Fruit fly (Drosophila melanogaster): ENCODE results near the gene SmB.
A peak's percentile ranks its signal among the peaks of the same experiment; 100 is the strongest.

The SmB gene

DNA sequence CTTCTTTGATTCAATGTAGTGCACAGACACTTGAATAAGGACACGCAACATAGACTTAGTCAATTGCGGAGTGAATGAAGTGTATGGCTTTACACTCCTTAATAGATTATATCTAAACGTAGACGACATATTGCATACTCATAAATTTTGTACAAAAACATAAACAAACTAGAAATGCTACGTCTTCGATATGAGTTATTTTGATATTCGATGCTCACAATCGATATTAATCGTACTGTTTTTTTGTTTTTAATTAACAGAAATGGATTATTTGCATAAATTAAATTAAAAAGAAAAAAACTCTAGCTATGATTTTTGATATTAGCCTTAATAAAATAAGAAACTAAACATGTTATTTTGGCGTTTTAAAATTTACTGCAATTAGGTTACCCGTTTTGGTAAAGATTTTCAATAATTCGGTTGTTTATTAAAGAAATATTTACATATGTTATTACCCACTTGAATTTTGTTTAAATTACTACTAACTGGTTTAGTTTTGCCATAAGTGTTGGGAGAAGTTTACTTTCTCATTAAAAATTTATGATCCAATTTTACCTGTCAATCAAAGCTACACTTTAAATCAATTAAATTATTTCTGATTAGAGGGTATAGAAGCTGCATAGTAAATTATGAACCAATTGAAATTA lies 21.3 kb downstream of the SmB start, which contains the start of the genes CG17768, LSm-4 and Ir31a:
CG17768 (minus strand) TSS at position 196 of the 647 bp plus-strand sequence.
LSm-4 (minus strand) TSS at position 196 of the 647 bp plus-strand sequence.
Ir31a (plus strand) TSS at position 558 of the 647 bp plus-strand sequence.
- TF ChIP-seq CG9817 (tag; optimal IDR thresholded peaks at IDR 0.05) = no peak
- TF ChIP-seq Chrac-16 (GFP tag; optimal IDR thresholded peaks at IDR 0.05) = no peak
- peak; percentile 72 for TF ChIP-seq Sry-δ (GFP tag; optimal IDR thresholded peaks at IDR 0.05)
- no peak for TF ChIP-seq sens-2 (GFP tag; IDR thresholded peaks at IDR 0.05)
- no peak for TF ChIP-seq Gug (GFP tag; IDR thresholded peaks at IDR 0.05)
- TF ChIP-seq stwl (tag; optimal IDR thresholded peaks at IDR 0.05) = peak; percentile 18
- peak; percentile 1 for TF ChIP-seq CG10267 (tag; optimal IDR thresholded peaks at IDR 0.05)
- no peak for TF ChIP-seq Hmx (GFP tag; optimal IDR thresholded peaks at IDR 0.05)
- TF ChIP-seq lmd (GFP tag; IDR thresholded peaks at IDR 0.05) = no peak
- no peak for TF ChIP-seq Sin3A (optimal IDR thresholded peaks at IDR 0.05)
- no peak for TF ChIP-seq tgo (GFP tag; IDR thresholded peaks at IDR 0.05)
- peak; percentile 83 for TF ChIP-seq unc-4 (GFP tag; IDR thresholded peaks at IDR 0.05; ENCODE audit: partially characterized antibody)
- no peak for TF ChIP-seq CG9727 (GFP tag; optimal IDR thresholded peaks at IDR 0.05)
- TF ChIP-seq CG42726 (GFP tag; IDR thresholded peaks at IDR 0.05; ENCODE audit: partially characterized antibody) = no peak; the same call in 1 of the 2 replicates
- TF ChIP-seq chn (GFP tag; optimal IDR thresholded peaks at IDR 0.05) = no peak
- peak; percentile 49; the same call in 1 of the 2 replicates for TF ChIP-seq nerfin-2 (GFP tag; IDR thresholded peaks at IDR 0.05; ENCODE audit: partially characterized antibody)
- no peak for TF ChIP-seq en (GFP tag; optimal IDR thresholded peaks at IDR 0.05)
- TF ChIP-seq CG8089 (GFP tag; optimal IDR thresholded peaks at IDR 0.05) = no peak
- TF ChIP-seq CG5180 (GFP tag; optimal IDR thresholded peaks at IDR 0.05) = no peak
- no peak for TF ChIP-seq Taf1 (GFP tag; IDR thresholded peaks at IDR 0.05)
- TF ChIP-seq CTCF (GFP tag; optimal IDR thresholded peaks at IDR 0.05) = no peak
- peak; percentile 81 for TF ChIP-seq knrl (GFP tag; IDR thresholded peaks at IDR 0.05; ENCODE audit: partially characterized antibody)
- no peak for TF ChIP-seq aop (GFP tag; IDR thresholded peaks at IDR 0.05)
- TF ChIP-seq vvl (GFP tag; IDR thresholded peaks at IDR 0.05) = peak; percentile 84
- no peak for TF ChIP-seq CG43689 (GFP tag; IDR thresholded peaks at IDR 0.05)
- TF ChIP-seq eve (GFP tag; optimal IDR thresholded peaks at IDR 0.05) = no peak
- no peak for TF ChIP-seq CG7928 (GFP tag; optimal IDR thresholded peaks at IDR 0.05)
- no peak for TF ChIP-seq ken (GFP tag; IDR thresholded peaks at IDR 0.05)
- TF ChIP-seq Oli (tag; optimal IDR thresholded peaks at IDR 0.05) = no peak
- TF ChIP-seq Scr (GFP tag; IDR thresholded peaks at IDR 0.05; ENCODE audit: partially characterized antibody) = peak; percentile 87
- TF ChIP-seq Ets97D (GFP tag; optimal IDR thresholded peaks at IDR 0.05) = no peak
- TF ChIP-seq sr (GFP tag; IDR thresholded peaks at IDR 0.05) = no peak
- TF ChIP-seq Hmr (GFP tag; optimal IDR thresholded peaks at IDR 0.05) = no peak
- TF ChIP-seq CG17912 (GFP tag; optimal IDR thresholded peaks at IDR 0.05) = no peak
- no peak for TF ChIP-seq CG13624 (GFP tag; optimal IDR thresholded peaks at IDR 0.05)
- no peak for TF ChIP-seq fd96Cb (tag; optimal IDR thresholded peaks at IDR 0.05)
- TF ChIP-seq zf30C (GFP tag; optimal IDR thresholded peaks at IDR 0.05) = no peak
- TF ChIP-seq MESR4 (GFP tag; optimal IDR thresholded peaks at IDR 0.05) = peak; percentile 42
- TF ChIP-seq HLH4C (GFP tag; IDR thresholded peaks at IDR 0.05; ENCODE audit: partially characterized antibody) = peak; percentile 70
- no peak for TF ChIP-seq fru (optimal IDR thresholded peaks at IDR 0.05)
- TF ChIP-seq Dref (GFP tag; IDR thresholded peaks at IDR 0.05) = peak; percentile 66
- TF ChIP-seq CG33557 (GFP tag; optimal IDR thresholded peaks at IDR 0.05) = no peak
- no peak for TF ChIP-seq CG18619 (GFP tag; optimal IDR thresholded peaks at IDR 0.05)
- peak; percentile 84 for TF ChIP-seq hbn (GFP tag; IDR thresholded peaks at IDR 0.05; ENCODE audit: partially characterized antibody)
- no peak for TF ChIP-seq CG1603 (tag; optimal IDR thresholded peaks at IDR 0.05)
- peak; percentile 11 for TF ChIP-seq phol (tag; optimal IDR thresholded peaks at IDR 0.05)
- no peak for TF ChIP-seq Dad (GFP tag; optimal IDR thresholded peaks at IDR 0.05)
- TF ChIP-seq BEAF-32 (GFP tag; optimal IDR thresholded peaks at IDR 0.05) = peak; percentile 73
- no peak for TF ChIP-seq CG15601 (tag; optimal IDR thresholded peaks at IDR 0.05)
- TF ChIP-seq CG14860 (GFP tag; IDR thresholded peaks at IDR 0.05; ENCODE audit: partially characterized antibody) = peak; percentile 68
- TF ChIP-seq dimm (GFP tag; IDR thresholded peaks at IDR 0.05) = no peak
